Fruit fly (Drosophila melanogaster): ENCODE measurements around the gene Gdh.

- TF ChIP-seq CG8478 (optimal IDR thresholded peaks at IDR 0.05), result no peak
- no peak for TF ChIP-seq CTCF (optimal IDR thresholded peaks at IDR 0.05)
Observed at dm6 chr3R:23912349-23912748, 30.6 kb downstream of the Gdh start.

Data from S2 (cell line).